Worm (Caenorhabditis elegans) whole organism, L2 larva: ENCODE data around the gene vig-1.

Source experiments
- dmd-4 ChIP-seq: sonication (generic microtip); optimal IDR thresholded peaks from 2 replicates; lab custom pipeline; 2017; ENCODE audit warnings: missing biosample characterization, missing genetic modification characterization
- egl-27 ChIP-seq: sonication (generic microtip); optimal IDR thresholded peaks from 3 replicates; lab custom pipeline; 2017; ENCODE audit warnings: missing biosample characterization, missing genetic modification reagents, missing genetic modification characterization
- lin-11 ChIP-seq: fragments of 150-350 bp; sonication (generic microtip); optimal IDR thresholded peaks from 2 replicates; lab custom pipeline; 2014; ENCODE audit warnings: missing biosample characterization, missing genetic modification characterization, inconsistent platforms, mixed read lengths
- lin-39 ChIP-seq: fragments of 150-350 bp; optimal IDR thresholded peaks from 2 replicates; lab custom pipeline; 2014; ENCODE audit warnings: missing biosample characterization, missing genetic modification reagents, missing genetic modification characterization
- lsy-2 ChIP-seq, 2 experiments: fragments of 150-350 bp in 1 of 2; sonication (generic microtip) in 1 of 2; optimal IDR thresholded peaks; 2 replicates each; lab custom pipeline; 2014 to 2017; ENCODE audit warnings: missing biosample characterization in 2 of 2, missing genetic modification characterization in 2 of 2
- mab-5 ChIP-seq: fragments of 150-350 bp; optimal IDR thresholded peaks from 2 replicates; lab custom pipeline; 2014; ENCODE audit warnings: missing biosample characterization, missing genetic modification characterization
- nhr-11 ChIP-seq: fragments of 150-350 bp; optimal IDR thresholded peaks from 2 replicates; lab custom pipeline; 2014; ENCODE audit warnings: missing biosample characterization, missing genetic modification characterization
- nhr-25 ChIP-seq: fragments of 150-350 bp; sonication (generic microtip); optimal IDR thresholded peaks from 3 replicates; lab custom pipeline; 2014; ENCODE audit warnings: missing biosample characterization, missing genetic modification characterization
- skn-1 ChIP-seq: sonication (generic microtip); optimal IDR thresholded peaks from 2 replicates; lab custom pipeline; 2017; ENCODE audit warnings: missing biosample characterization, missing genetic modification characterization
- ztf-11 ChIP-seq: sonication (generic microtip); optimal IDR thresholded peaks from 2 replicates; lab custom pipeline; 2017; ENCODE audit warnings: missing biosample characterization, missing genetic modification characterization
- ztf-4 ChIP-seq: fragments of 150-350 bp; optimal IDR thresholded peaks from 2 replicates; lab custom pipeline; 2014; ENCODE audit warnings: missing biosample characterization, missing genetic modification characterization

ce11 chrII:1357262-1357661 is 36.4 kb downstream of the vig-1 start:
- TF ChIP-seq ztf-4, result no peak
- no peak for TF ChIP-seq skn-1
- TF ChIP-seq nhr-11 (tag; lab: Kevin White, UChicago), result no peak
- no peak for TF ChIP-seq mab-5 (tag; lab: Kevin White, UChicago)
- TF ChIP-seq egl-27 (tag; lab: Kevin White, UChicago), result no peak
- TF ChIP-seq nhr-25, result no peak
- no peak for TF ChIP-seq dmd-4
- TF ChIP-seq lsy-2 (tag; optimal IDR thresholded peaks at IDR 0.05; lab: Kevin White, UChicago), result no peak
- TF ChIP-seq lin-39 (tag; lab: Kevin White, UChicago), result no peak
- no peak for TF ChIP-seq lin-11 (tag; lab: Kevin White, UChicago)
- TF ChIP-seq ztf-11 (tag; lab: Kevin White, UChicago), result no peak
